Fruit fly (Drosophila melanogaster) whole organism, adult: ENCODE data around the gene CG32262.

Source experiments
- CG12768 ChIP-seq: fragments of 200-800 bp; sonication (Bioruptor generic); optimal IDR thresholded peaks from 2 replicates; lab custom pipeline; 2017; ENCODE audit warnings: missing biosample characterization, missing genetic modification characterization, mild to moderate bottlenecking, moderate library complexity, missing genetic modification reagents
- CG14711 ChIP-seq: fragments of 200-800 bp; sonication (Bioruptor generic); optimal IDR thresholded peaks from 2 replicates; lab custom pipeline; 2018; ENCODE audit warnings: missing biosample characterization, mild to moderate bottlenecking, missing genetic modification characterization, moderate library complexity
- Hr96 ChIP-seq: fragments of 200-800 bp; sonication (Bioruptor generic); optimal IDR thresholded peaks from 2 replicates; lab custom pipeline; 2016; ENCODE audit warnings: missing biosample characterization, missing genetic modification characterization
- ovo ChIP-seq: fragments of 200-800 bp; sonication (Bioruptor generic); optimal IDR thresholded peaks from 2 replicates; lab custom pipeline; 2016; ENCODE audit warnings: missing biosample characterization, missing genetic modification characterization

DNA sequence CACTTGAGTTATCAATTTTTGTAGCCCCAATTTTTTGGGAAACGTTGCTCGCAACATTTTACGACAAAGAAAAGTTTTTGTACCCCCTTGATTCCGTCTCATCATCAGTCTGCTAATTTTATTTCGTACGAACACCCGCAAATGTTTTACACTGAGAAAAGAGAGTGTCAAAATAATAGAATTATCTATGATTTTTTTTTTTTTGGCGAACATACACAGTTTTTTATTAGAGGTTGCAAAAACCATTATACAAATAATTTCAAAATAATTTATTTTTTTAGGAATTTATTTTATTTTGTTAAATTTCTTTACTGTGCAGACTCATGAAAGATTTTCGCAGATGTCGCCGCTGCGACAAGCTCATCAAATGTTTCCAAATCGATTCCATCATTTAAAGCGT is 11.5 kb downstream of the CG32262 start:
- TF ChIP-seq Hr96 (no peak), CG14711 (tag; lab: Kevin White, UChicago) (no peak), ovo (no peak), CG12768 (GFP tag; lab: Kevin White, UChicago) (no peak)
